Worm (Caenorhabditis elegans) whole organism, late embryonic: ENCODE data around the gene C35D10.5.

Source experiments
- C08G9.2 ChIP-seq: sonication (generic microtip); optimal IDR thresholded peaks from 2 replicates; lab custom pipeline; 2016; ENCODE audit warnings: mild to moderate bottlenecking, missing genetic modification characterization, moderate library complexity, missing compliant biosample characterization
- C38D4.7 ChIP-seq: fragments of 200-800 bp; sonication (Bioruptor generic); optimal IDR thresholded peaks from 2 replicates; lab custom pipeline; 2018; ENCODE audit warnings: mild to moderate bottlenecking, missing genetic modification characterization, moderate library complexity, missing compliant biosample characterization
- F13H6.1 ChIP-seq: sonication (generic microtip); optimal IDR thresholded peaks from 2 replicates; lab custom pipeline; 2016; ENCODE audit warnings: missing genetic modification characterization, missing compliant biosample characterization
- K02D7.2 ChIP-seq: sonication (generic microtip); optimal IDR thresholded peaks from 2 replicates; lab custom pipeline; 2017; ENCODE audit warnings: mild to moderate bottlenecking, missing genetic modification characterization, missing compliant biosample characterization
- Y22D7AL.16 ChIP-seq: sonication (generic microtip); optimal IDR thresholded peaks from 2 replicates; lab custom pipeline; 2016; ENCODE audit warnings: missing genetic modification characterization, missing compliant biosample characterization
- ahr-1 ChIP-seq: sonication (generic microtip); optimal IDR thresholded peaks from 2 replicates; lab custom pipeline; 2016; ENCODE audit warnings: missing genetic modification characterization, missing compliant biosample characterization
- ama-1 ChIP-seq: fragments of 150-350 bp; optimal IDR thresholded peaks from 2 replicates; lab custom pipeline; 2014
- ceh-2 ChIP-seq: sonication (generic microtip); optimal IDR thresholded peaks from 2 replicates; lab custom pipeline; 2016; ENCODE audit warnings: missing genotype, missing genetic modification characterization, missing compliant biosample characterization
- ceh-22 ChIP-seq: sonication (generic microtip); optimal IDR thresholded peaks from 2 replicates; lab custom pipeline; 2017; ENCODE audit warnings: missing biosample characterization, missing genetic modification characterization
- ceh-24 ChIP-seq: sonication (generic microtip); optimal IDR thresholded peaks from 2 replicates; lab custom pipeline; 2016; ENCODE audit warnings: mild to moderate bottlenecking, missing genetic modification characterization, missing compliant biosample characterization
- ceh-30 ChIP-seq: fragments of 150-350 bp; optimal IDR thresholded peaks from 2 replicates; lab custom pipeline; 2014; ENCODE audit warnings: missing biosample characterization, missing genetic modification characterization
- ceh-31 ChIP-seq: sonication (generic microtip); optimal IDR thresholded peaks from 2 replicates; lab custom pipeline; 2016; ENCODE audit warnings: missing genetic modification characterization, missing compliant biosample characterization
- ceh-6 ChIP-seq: fragments of 200-800 bp; sonication (Bioruptor generic); optimal IDR thresholded peaks from 2 replicates; lab custom pipeline; 2018; ENCODE audit warnings: mild to moderate bottlenecking, missing genetic modification characterization, missing compliant biosample characterization
- ceh-9 ChIP-seq: sonication (generic microtip); optimal IDR thresholded peaks from 2 replicates; lab custom pipeline; 2016; ENCODE audit warnings: mild to moderate bottlenecking, missing genetic modification characterization, inconsistent platforms, missing compliant biosample characterization
- che-1 ChIP-seq: sonication (generic microtip); optimal IDR thresholded peaks from 2 replicates; lab custom pipeline; 2016; ENCODE audit warnings: mild to moderate bottlenecking, missing genetic modification characterization, missing compliant biosample characterization
- dve-1 ChIP-seq: sonication (generic microtip); optimal IDR thresholded peaks from 2 replicates; lab custom pipeline; 2017; ENCODE audit warnings: antibody characterized with exemption, mild to moderate bottlenecking, missing genetic modification characterization, missing compliant biosample characterization
- elt-2 ChIP-seq: sonication (generic microtip); optimal IDR thresholded peaks from 2 replicates; lab custom pipeline; 2016; ENCODE audit warnings: missing genetic modification reagents, missing genetic modification characterization, missing compliant biosample characterization
- elt-4 ChIP-seq: sonication (generic microtip); optimal IDR thresholded peaks from 2 replicates; lab custom pipeline; 2016; ENCODE audit warnings: missing genetic modification characterization, missing compliant biosample characterization
- fkh-6 ChIP-seq: sonication (generic microtip); optimal IDR thresholded peaks from 2 replicates; lab custom pipeline; 2016; ENCODE audit warnings: missing genetic modification characterization, missing compliant biosample characterization
- hlh-30 ChIP-seq: sonication (generic microtip); optimal IDR thresholded peaks from 2 replicates; lab custom pipeline; 2017; ENCODE audit warnings: antibody characterized with exemption, missing genetic modification characterization, missing compliant biosample characterization; ENCODE audit not compliant: insufficient read depth
- lin-11 ChIP-seq: fragments of 200-800 bp; sonication (Bioruptor generic); optimal IDR thresholded peaks from 2 replicates; lab custom pipeline; 2018; ENCODE audit warnings: mild to moderate bottlenecking, missing genetic modification characterization, missing compliant biosample characterization
- mec-3 ChIP-seq: sonication (generic microtip); optimal IDR thresholded peaks from 2 replicates; lab custom pipeline; 2016; ENCODE audit warnings: borderline replicate concordance, missing genetic modification characterization, missing compliant biosample characterization
- nfya-1 ChIP-seq: sonication (generic microtip); optimal IDR thresholded peaks from 2 replicates; lab custom pipeline; 2017; ENCODE audit warnings: missing genetic modification characterization, mild to moderate bottlenecking, missing compliant biosample characterization, antibody characterized with exemption, moderate library complexity
- nhr-11 ChIP-seq: fragments of 150-350 bp; optimal IDR thresholded peaks from 2 replicates; lab custom pipeline; 2014; ENCODE audit warnings: missing biosample characterization, missing genetic modification characterization
- nhr-232 ChIP-seq: sonication (generic microtip); optimal IDR thresholded peaks from 2 replicates; lab custom pipeline; 2016; ENCODE audit warnings: missing genetic modification characterization, missing compliant biosample characterization
- npax-4 ChIP-seq: sonication (generic microtip); optimal IDR thresholded peaks from 2 replicates; lab custom pipeline; 2016; ENCODE audit warnings: missing genetic modification characterization, missing compliant biosample characterization
- odd-2 ChIP-seq: sonication (generic microtip); optimal IDR thresholded peaks from 2 replicates; lab custom pipeline; 2017; ENCODE audit warnings: antibody characterized with exemption, mild to moderate bottlenecking, missing genetic modification characterization, missing compliant biosample characterization
- pag-3 ChIP-seq: sonication (generic microtip); optimal IDR thresholded peaks from 2 replicates; lab custom pipeline; 2016; ENCODE audit warnings: missing compliant biosample characterization, missing genetic modification characterization, borderline replicate concordance
- pat-9 ChIP-seq: fragments of 200-800 bp; sonication (Bioruptor generic); optimal IDR thresholded peaks from 2 replicates; lab custom pipeline; 2018; ENCODE audit warnings: mild to moderate bottlenecking, missing genetic modification characterization, moderate library complexity, missing compliant biosample characterization
- pha-2 ChIP-seq: sonication (generic microtip); optimal IDR thresholded peaks from 2 replicates; lab custom pipeline; 2017; ENCODE audit warnings: mild to moderate bottlenecking, missing genetic modification characterization, missing compliant biosample characterization
- pha-4 ChIP-seq: fragments of 150-350 bp; optimal IDR thresholded peaks from 2 replicates; lab custom pipeline; 2018; ENCODE audit warnings: missing biosample characterization, missing genetic modification reagents, missing genetic modification characterization
- pqm-1 ChIP-seq: sonication (generic microtip); optimal IDR thresholded peaks from 2 replicates; lab custom pipeline; 2016; ENCODE audit warnings: missing genetic modification characterization, missing compliant biosample characterization
- ref-2 ChIP-seq: sonication (generic microtip); optimal IDR thresholded peaks from 2 replicates; lab custom pipeline; 2016; ENCODE audit warnings: missing genetic modification characterization, missing compliant biosample characterization
- sdc-2 ChIP-seq: sonication (generic microtip); optimal IDR thresholded peaks from 2 replicates; lab custom pipeline; 2016; ENCODE audit warnings: missing genotype, missing genetic modification characterization, missing compliant biosample characterization
- sox-4 ChIP-seq: sonication (generic microtip); optimal IDR thresholded peaks from 2 replicates; lab custom pipeline; 2017; ENCODE audit warnings: mild to moderate bottlenecking, missing genetic modification characterization, inconsistent platforms, missing compliant biosample characterization
- tbx-2 ChIP-seq: sonication (generic microtip); optimal IDR thresholded peaks from 2 replicates; lab custom pipeline; 2016; ENCODE audit warnings: missing genetic modification characterization, missing compliant biosample characterization
- ttx-3 ChIP-seq: sonication (generic microtip); optimal IDR thresholded peaks from 2 replicates; lab custom pipeline; 2016; ENCODE audit warnings: missing genetic modification reagents, missing genetic modification characterization, missing compliant biosample characterization
- unc-3 ChIP-seq, 2 experiments: fragments of 200-800 bp in 1 of 2; sonication (Bioruptor generic) in 1 of 2; sonication (generic microtip) in 1 of 2; conservative IDR thresholded peaks in 1 of 2; optimal IDR thresholded peaks in 1 of 2; 2 replicates each; pipeline versions ENCODE4 v1.3.6 to Lab custom; 2016 to 2022; ENCODE audit warnings: missing compliant biosample characterization in 2 of 2, missing genetic modification characterization in 2 of 2, missing genetic modification reagents in 1 of 2
- unc-42 ChIP-seq: sonication (generic microtip); optimal IDR thresholded peaks from 2 replicates; lab custom pipeline; 2016; ENCODE audit warnings: missing genotype, missing genetic modification characterization, missing compliant biosample characterization
- unc-86 ChIP-seq: sonication (generic microtip); optimal IDR thresholded peaks from 2 replicates; lab custom pipeline; 2016; ENCODE audit warnings: missing genetic modification characterization, missing compliant biosample characterization
- ztf-16 ChIP-seq: sonication (generic microtip); optimal IDR thresholded peaks from 2 replicates; lab custom pipeline; 2017; ENCODE audit warnings: missing genetic modification characterization, missing compliant biosample characterization

C35D10.5 gene

DNA sequence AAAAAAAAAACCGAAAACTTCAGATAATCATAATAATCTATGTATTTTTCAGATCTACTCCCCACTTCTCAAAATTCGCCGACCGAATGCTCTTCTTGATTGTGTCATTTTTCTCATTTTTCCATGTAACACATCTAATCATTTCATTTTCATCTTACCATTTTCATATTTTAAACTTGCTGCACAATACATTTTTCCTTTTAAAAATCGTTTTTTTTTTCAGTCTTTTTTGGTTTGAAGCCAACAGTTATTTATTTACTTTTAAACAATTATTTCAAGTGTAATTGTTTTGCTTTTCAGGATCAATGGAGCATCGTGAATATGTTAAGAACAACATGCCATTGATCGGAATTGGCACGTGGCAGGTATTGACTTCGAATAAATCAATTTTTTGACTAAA is 3.1 kb upstream of the C35D10.5 start, which contains the start of gene C35D10.6:
TSS of gene C35D10.6 (plus strand) at position 301 of the 400 bp plus-strand sequence.
- no peak for TF ChIP-seq npax-4 (tag; lab: Kevin White, UChicago)
- no peak for TF ChIP-seq pag-3
- no peak for TF ChIP-seq ceh-22 (tag; lab: Kevin White, UChicago)
- TF ChIP-seq unc-3 (GFP tag; conservative IDR thresholded peaks at IDR 0.05; lab: Robert Waterston, UW) = no peak
- no peak for TF ChIP-seq unc-3 (tag; optimal IDR thresholded peaks at IDR 0.05; lab: Kevin White, UChicago)
- TF ChIP-seq unc-86 (tag; lab: Kevin White, UChicago) = no peak
- TF ChIP-seq tbx-2 = no peak
- no peak for TF ChIP-seq sdc-2 (tag; lab: Kevin White, UChicago)

DNA sequence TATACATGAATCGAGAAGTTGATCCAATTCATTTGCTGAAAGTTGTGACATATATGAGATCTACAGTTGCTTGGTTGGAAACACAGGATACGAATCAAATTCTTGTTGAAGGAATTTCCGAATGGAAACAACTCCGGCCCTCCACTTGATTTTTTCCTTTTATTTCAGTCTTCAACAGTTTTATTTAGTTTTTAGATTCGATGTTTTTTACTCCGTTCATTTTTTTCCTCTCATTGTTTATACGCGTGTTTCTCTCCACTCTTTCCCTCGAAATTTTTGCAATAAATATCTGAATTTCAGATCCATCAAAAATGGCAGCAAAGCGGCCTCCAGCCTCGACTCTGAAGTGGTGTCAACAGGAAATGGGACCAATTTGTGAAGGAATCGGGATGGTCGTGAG is 976 bp downstream of the C35D10.5 start, which contains the start of gene coq-8:
TSS of gene coq-8 (plus strand) at position 301 of the 400 bp plus-strand sequence.
- TF ChIP-seq elt-4 (tag; lab: Kevin White, UChicago) (no peak), odd-2 (tag; lab: Kevin White, UChicago) (no peak), ceh-2 (tag; lab: Kevin White, UChicago) (no peak), ama-1 (no peak), ceh-6 (GFP tag; lab: Kevin White, UChicago) (no peak), pha-4 (tag; lab: Kevin White, UChicago) (no peak), elt-2 (tag; lab: Kevin White, UChicago) (no peak), ceh-30 (tag; lab: Kevin White, UChicago) (no peak), sox-4 (tag; lab: Kevin White, UChicago) (no peak), nfya-1 (tag; lab: Kevin White, UChicago) (no peak), ztf-16 (tag; lab: Kevin White, UChicago) (no peak), dve-1 (tag; lab: Kevin White, UChicago) (no peak), mec-3 (no peak), che-1 (tag; lab: Kevin White, UChicago) (no peak), unc-42 (no peak), Y22D7AL.16 (tag; lab: Kevin White, UChicago) (no peak), pat-9 (tag; lab: Kevin White, UChicago) (no peak), C08G9.2 (tag; lab: Kevin White, UChicago) (no peak), F13H6.1 (tag; lab: Kevin White, UChicago) (no peak)

DNA sequence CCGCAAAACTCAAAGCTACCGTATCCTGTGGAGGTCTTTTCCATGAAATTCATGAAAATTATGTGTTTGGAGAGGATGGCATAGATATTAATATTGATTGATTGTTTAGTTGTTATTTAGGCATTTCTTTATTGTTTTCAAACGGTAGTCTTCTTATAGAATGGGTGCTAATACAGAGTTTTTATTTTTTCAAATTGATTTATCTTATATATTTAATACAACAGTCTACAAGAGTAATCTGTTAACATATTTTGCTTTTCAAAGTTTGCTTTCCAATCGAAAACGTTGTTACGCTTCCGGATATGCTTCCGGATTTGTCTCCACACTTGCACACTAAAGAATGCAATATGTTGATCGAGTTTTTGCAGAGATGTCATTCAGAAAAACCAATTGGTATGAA is 4.6 kb downstream of the C35D10.5 start, which contains the start of gene C35D10.17:
TSS of gene C35D10.17 (plus strand) at position 301 of the 400 bp plus-strand sequence.
- TF ChIP-seq che-1 (tag; lab: Kevin White, UChicago) = no peak
- no peak for TF ChIP-seq ceh-31 (tag; lab: Kevin White, UChicago)
- no peak for TF ChIP-seq F13H6.1 (tag; lab: Kevin White, UChicago)
- TF ChIP-seq lin-11 (tag; lab: Kevin White, UChicago) = no peak
- no peak for TF ChIP-seq ceh-30 (tag; lab: Kevin White, UChicago)
- no peak for TF ChIP-seq unc-86 (tag; lab: Kevin White, UChicago)
- no peak for TF ChIP-seq ref-2 (tag; lab: Kevin White, UChicago)
- no peak for TF ChIP-seq nhr-232 (tag; lab: Kevin White, UChicago)
- no peak for TF ChIP-seq fkh-6 (tag; lab: Kevin White, UChicago)
- TF ChIP-seq pqm-1 = no peak
- TF ChIP-seq nhr-11 (tag; lab: Kevin White, UChicago) = no peak

DNA sequence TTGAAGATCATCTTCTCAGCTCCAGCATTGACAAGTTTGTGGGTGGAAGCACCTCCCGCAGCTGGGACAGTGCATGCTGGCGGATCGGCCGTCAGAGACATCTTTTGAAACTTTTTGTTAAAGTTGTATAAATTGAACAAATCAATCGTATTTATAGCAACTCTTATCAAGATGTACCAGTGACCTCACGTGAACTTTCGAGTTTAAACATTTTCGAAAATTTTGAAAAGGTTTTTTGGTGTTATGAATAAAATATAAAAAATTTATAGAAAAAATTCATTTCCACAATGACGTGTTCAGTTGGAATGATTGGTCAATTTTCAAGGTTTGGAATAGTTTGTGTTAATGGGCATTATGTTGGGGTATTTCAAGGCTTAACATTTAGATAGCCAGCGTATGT is 6.5 kb downstream of the C35D10.5 start, which contains the start of the genes msd-4 and C35D10.3:
TSS of gene msd-4 (minus strand) at position 101 of the 400 bp plus-strand sequence.
TSS of gene C35D10.3 (plus strand) at position 279 of the 400 bp plus-strand sequence.
- no peak for TF ChIP-seq ceh-9
- no peak for TF ChIP-seq ttx-3 (tag; lab: Kevin White, UChicago)
- TF ChIP-seq F13H6.1 (tag; lab: Kevin White, UChicago) = no peak
- TF ChIP-seq pha-2 (tag; lab: Kevin White, UChicago) = no peak
- TF ChIP-seq hlh-30 (tag; lab: Kevin White, UChicago) = no peak
- TF ChIP-seq K02D7.2 (tag; lab: Kevin White, UChicago) = no peak
- no peak for TF ChIP-seq che-1 (tag; lab: Kevin White, UChicago)
- no peak for TF ChIP-seq tbx-2
- no peak for TF ChIP-seq ahr-1 (tag; lab: Kevin White, UChicago)
- no peak for TF ChIP-seq dve-1 (tag; lab: Kevin White, UChicago)
- no peak for TF ChIP-seq npax-4 (tag; lab: Kevin White, UChicago)
- TF ChIP-seq ceh-24 = no peak
- no peak for TF ChIP-seq C38D4.7
